Fruit fly (Drosophila melanogaster) whole organism, embryonic: Measurements from ENCODE around the gene Cog2.

ENCODE experiments used
- Adf1 ChIP-seq: fragments of 200-800 bp; sonication (Bioruptor generic); IDR thresholded peaks from 2 replicates; pipeline ENCODE4 v1.3.6; 2022; ENCODE audit warnings: missing biosample characterization, missing genetic modification characterization
- Atf6 ChIP-seq: fragments of 200-800 bp; sonication (Bioruptor generic); IDR thresholded peaks from 2 replicates; pipeline ENCODE4 v1.3.6; 2022; ENCODE audit warnings: missing biosample characterization, missing genetic modification characterization
- CG11085 ChIP-seq: fragments of 200-800 bp; sonication (Bioruptor generic); IDR thresholded peaks from 2 replicates; pipeline ENCODE4 v1.3.6; 2022; ENCODE audit warnings: missing biosample characterization, missing genetic modification characterization
- CG11398 ChIP-seq: fragments of 200-800 bp; sonication (Bioruptor generic); optimal IDR thresholded peaks from 2 replicates; lab custom pipeline; 2016; ENCODE audit warnings: missing biosample characterization, missing genetic modification characterization
- CG12104 ChIP-seq: fragments of 200-800 bp; sonication (Bioruptor generic); optimal IDR thresholded peaks from 3 replicates; lab custom pipeline; 2016; ENCODE audit warnings: missing biosample characterization, missing genetic modification characterization
- CG12299 ChIP-seq: fragments of 200-800 bp; sonication (Bioruptor generic); optimal IDR thresholded peaks from 2 replicates; lab custom pipeline; 2018; ENCODE audit warnings: missing biosample characterization, mild to moderate bottlenecking, missing genetic modification characterization
- CG13287 ChIP-seq: fragments of 200-800 bp; sonication (Bioruptor generic); IDR thresholded peaks from 2 replicates; pipeline ENCODE4 v1.3.6; 2022; ENCODE audit warnings: missing biosample characterization, missing genetic modification characterization; ENCODE audit not compliant: partially characterized antibody
- CG14014 ChIP-seq: fragments of 200-800 bp; sonication (Bioruptor generic); IDR thresholded peaks from 2 replicates; pipeline ENCODE4 v1.3.6; 2022; ENCODE audit warnings: missing biosample characterization, missing genetic modification characterization
- CG14860 ChIP-seq: fragments of 200-800 bp; sonication (Bioruptor generic); IDR thresholded peaks from 3 replicates; pipeline ENCODE4 v1.3.6; 2022; ENCODE audit warnings: missing biosample characterization, missing genetic modification characterization; ENCODE audit not compliant: partially characterized antibody
- CG15011 ChIP-seq: fragments of 200-800 bp; sonication (Bioruptor generic); optimal IDR thresholded peaks from 3 replicates; lab custom pipeline; 2018; ENCODE audit warnings: missing biosample characterization, mild to moderate bottlenecking, missing genetic modification characterization
- CG15073 ChIP-seq: fragments of 200-800 bp; sonication (Bioruptor generic); optimal IDR thresholded peaks from 2 replicates; lab custom pipeline; 2016; ENCODE audit warnings: missing biosample characterization, missing genetic modification characterization
- CG15514 ChIP-seq: fragments of 200-800 bp; sonication (Bioruptor generic); optimal IDR thresholded peaks from 3 replicates; lab custom pipeline; 2017; ENCODE audit warnings: missing biosample characterization, missing genetic modification characterization, mild to moderate bottlenecking, moderate library complexity, missing genetic modification reagents
- CG1603 ChIP-seq: fragments of 200-800 bp; sonication (Bioruptor generic); optimal IDR thresholded peaks from 2 replicates; lab custom pipeline; 2019; ENCODE audit warnings: missing biosample characterization, mild to moderate bottlenecking, missing genetic modification characterization, moderate library complexity
- CG17359 ChIP-seq: fragments of 200-800 bp; sonication (Bioruptor generic); optimal IDR thresholded peaks from 3 replicates; lab custom pipeline; 2018; ENCODE audit warnings: missing biosample characterization, mild to moderate bottlenecking, missing genetic modification characterization, moderate library complexity
- CG30431 ChIP-seq: fragments of 200-800 bp; sonication (Bioruptor generic); optimal IDR thresholded peaks from 2 replicates; lab custom pipeline; 2017; ENCODE audit warnings: missing biosample characterization, missing genetic modification characterization
- CG31365 ChIP-seq: fragments of 200-800 bp; sonication (Bioruptor generic); optimal IDR thresholded peaks from 2 replicates; lab custom pipeline; 2018; ENCODE audit warnings: missing biosample characterization, mild to moderate bottlenecking, missing genetic modification characterization
- CG31388 ChIP-seq: fragments of 200-800 bp; sonication (Bioruptor generic); optimal IDR thresholded peaks from 2 replicates; lab custom pipeline; 2016; ENCODE audit warnings: missing biosample characterization, missing genetic modification characterization
- CG32532 ChIP-seq: fragments of 200-800 bp; sonication (Bioruptor generic); IDR thresholded peaks from 2 replicates; pipeline ENCODE4 v1.3.6; 2022; ENCODE audit warnings: missing biosample characterization, missing genetic modification characterization
- CG3847 ChIP-seq: fragments of 200-800 bp; sonication (Bioruptor generic); IDR thresholded peaks from 2 replicates; pipeline ENCODE4 v1.3.6; 2022; ENCODE audit warnings: missing biosample characterization, missing genetic modification characterization
- CG3995 ChIP-seq: fragments of 200-800 bp; sonication (Bioruptor generic); optimal IDR thresholded peaks from 3 replicates; lab custom pipeline; 2016; ENCODE audit warnings: missing biosample characterization, missing genetic modification characterization
- CG4424 ChIP-seq: fragments of 200-800 bp; sonication (Bioruptor generic); optimal IDR thresholded peaks from 3 replicates; lab custom pipeline; 2016; ENCODE audit warnings: missing biosample characterization, missing genetic modification characterization
- CG4707 ChIP-seq: fragments of 200-800 bp; sonication (Bioruptor generic); optimal IDR thresholded peaks from 2 replicates; lab custom pipeline; 2018; ENCODE audit warnings: missing biosample characterization, mild to moderate bottlenecking, missing genetic modification characterization, moderate library complexity
- CG6854 ChIP-seq: fragments of 200-800 bp; sonication (Bioruptor generic); optimal IDR thresholded peaks from 3 replicates; lab custom pipeline; 2017; ENCODE audit warnings: missing biosample characterization, mild to moderate bottlenecking, missing genetic modification characterization
- CG7987 ChIP-seq: fragments of 200-800 bp; sonication (Bioruptor generic); optimal IDR thresholded peaks from 2 replicates; lab custom pipeline; 2018; ENCODE audit warnings: missing biosample characterization, mild to moderate bottlenecking, missing genetic modification characterization, moderate library complexity
- Dek ChIP-seq: fragments of 200-800 bp; sonication (Bioruptor generic); optimal IDR thresholded peaks from 3 replicates; lab custom pipeline; 2019; ENCODE audit warnings: missing biosample characterization, mild to moderate bottlenecking, missing genetic modification characterization, moderate library complexity
- Dfd ChIP-seq, 2 experiments: fragments of >200 bp; optimal IDR thresholded peaks; 2 replicates each; lab custom pipeline; 2017; ENCODE audit warnings: missing biosample characterization in 2 of 2, missing genetic modification characterization in 2 of 2
- Doc2 ChIP-seq: fragments of 200-800 bp; sonication (Bioruptor generic); IDR thresholded peaks from 2 replicates; pipeline ENCODE4 v1.3.6; 2022; ENCODE audit warnings: missing biosample characterization, missing genetic modification characterization
- Doc3 ChIP-seq: fragments of 200-800 bp; sonication (Bioruptor generic); IDR thresholded peaks from 3 replicates; pipeline ENCODE4 v1.3.6; 2022; ENCODE audit warnings: missing biosample characterization, missing genetic modification characterization; ENCODE audit not compliant: partially characterized antibody
- HLH4C ChIP-seq: fragments of 200-800 bp; sonication (Bioruptor generic); IDR thresholded peaks from 3 replicates; pipeline ENCODE4 v1.3.6; 2022; ENCODE audit warnings: missing biosample characterization, missing genetic modification characterization; ENCODE audit not compliant: partially characterized antibody
- Lim3 ChIP-seq: fragments of 200-800 bp; sonication (Bioruptor generic); IDR thresholded peaks from 2 replicates; pipeline ENCODE4 v1.3.6; 2022; ENCODE audit warnings: missing biosample characterization, missing genetic modification characterization
- Lpt ChIP-seq: fragments of >200 bp; optimal IDR thresholded peaks from 2 replicates; lab custom pipeline; 2018; ENCODE audit warnings: missing biosample characterization, missing genetic modification characterization
- NFAT ChIP-seq: fragments of 200-800 bp; sonication (Bioruptor generic); IDR thresholded peaks from 2 replicates; pipeline ENCODE4 v1.3.6; 2022; ENCODE audit warnings: missing biosample characterization, missing genetic modification characterization
- Sin3A ChIP-seq: fragments of >200 bp; optimal IDR thresholded peaks from 2 replicates; lab custom pipeline; 2018
- Spps ChIP-seq: fragments of 200-800 bp; sonication (Bioruptor generic); optimal IDR thresholded peaks from 2 replicates; lab custom pipeline; 2018; ENCODE audit warnings: missing biosample characterization, mild to moderate bottlenecking, missing genetic modification characterization
- ara ChIP-seq: fragments of 200-800 bp; sonication (Bioruptor generic); IDR thresholded peaks from 2 replicates; pipeline ENCODE4 v1.3.6; 2022; ENCODE audit warnings: missing biosample characterization, missing genetic modification characterization
- chif ChIP-seq, 2 experiments: fragments of 200-800 bp; sonication (Bioruptor generic); optimal IDR thresholded peaks; 3 replicates each; lab custom pipeline; 2016; ENCODE audit warnings: missing biosample characterization in 2 of 2, missing genetic modification characterization in 2 of 2
- corto ChIP-seq: fragments of 200-800 bp; sonication (Bioruptor generic); optimal IDR thresholded peaks from 2 replicates; lab custom pipeline; 2016; ENCODE audit warnings: missing biosample characterization, mild to moderate bottlenecking, missing genetic modification characterization, moderate library complexity
- danr ChIP-seq: fragments of 200-800 bp; sonication (Bioruptor generic); IDR thresholded peaks from 2 replicates; pipeline ENCODE4 v1.3.6; 2022; ENCODE audit warnings: missing biosample characterization, missing genetic modification characterization
- disco-r ChIP-seq: fragments of 200-800 bp; sonication (Bioruptor generic); optimal IDR thresholded peaks from 2 replicates; lab custom pipeline; 2016; ENCODE audit warnings: missing biosample characterization, missing genetic modification characterization
- gfzf ChIP-seq: fragments of 200-800 bp; sonication (Bioruptor generic); optimal IDR thresholded peaks from 2 replicates; lab custom pipeline; 2016; ENCODE audit warnings: missing biosample characterization, mild to moderate bottlenecking, missing genetic modification characterization, moderate library complexity
- ham ChIP-seq: fragments of 200-800 bp; sonication (Bioruptor generic); IDR thresholded peaks from 2 replicates; pipeline ENCODE4 v1.3.6; 2022; ENCODE audit warnings: missing biosample characterization, missing genetic modification characterization
- hbn ChIP-seq: fragments of 200-800 bp; sonication (Bioruptor generic); IDR thresholded peaks from 2 replicates; pipeline ENCODE4 v1.3.6; 2022; ENCODE audit warnings: missing biosample characterization, missing genetic modification characterization; ENCODE audit not compliant: partially characterized antibody
- jigr1 ChIP-seq: fragments of 200-800 bp; sonication (Bioruptor generic); IDR thresholded peaks from 3 replicates; pipeline ENCODE4 v1.3.6; 2022; ENCODE audit warnings: missing biosample characterization, missing genetic modification characterization
- lbe ChIP-seq: fragments of 200-800 bp; sonication (Bioruptor generic); optimal IDR thresholded peaks from 2 replicates; lab custom pipeline; 2016; ENCODE audit warnings: missing biosample characterization, mild to moderate bottlenecking, missing genetic modification characterization
- rib ChIP-seq: fragments of 200-800 bp; sonication (Bioruptor generic); IDR thresholded peaks from 2 replicates; pipeline ENCODE4 v1.3.6; 2022; ENCODE audit warnings: missing biosample characterization, missing genetic modification characterization
- seq ChIP-seq: fragments of 200-800 bp; sonication (Bioruptor generic); IDR thresholded peaks from 2 replicates; pipeline ENCODE4 v1.3.6; 2022; ENCODE audit warnings: missing biosample characterization, missing genetic modification characterization
- sug ChIP-seq: fragments of 200-800 bp; optimal IDR thresholded peaks from 2 replicates; lab custom pipeline; 2019; ENCODE audit warnings: missing biosample characterization, mild to moderate bottlenecking, missing genetic modification characterization, moderate library complexity
- tap ChIP-seq: fragments of 200-800 bp; optimal IDR thresholded peaks from 3 replicates; lab custom pipeline; 2019; ENCODE audit warnings: missing biosample characterization, mild to moderate bottlenecking, missing genetic modification characterization, moderate library complexity
- z ChIP-seq: fragments of 200-800 bp; sonication (Bioruptor generic); IDR thresholded peaks from 3 replicates; pipeline ENCODE4 v1.3.6; 2022; ENCODE audit warnings: missing biosample characterization, missing genetic modification characterization
- zfh1 ChIP-seq: fragments of 200-800 bp; sonication (Bioruptor generic); IDR thresholded peaks from 3 replicates; pipeline ENCODE4 v1.3.6; 2022; ENCODE audit warnings: missing biosample characterization, missing genetic modification characterization

Cog2 gene

dm6 chr3R:15342926-15343685 is 18.4 kb downstream of the Cog2 start, which contains the start of gene Nagk:
Gene Nagk, minus strand, starts transcription at chr3R:15343256.
- TF ChIP-seq Lim3 (GFP tag; lab: Robert Waterston, UW), result no peak
- no peak for TF ChIP-seq Doc3 (GFP tag; lab: Robert Waterston, UW)
- TF ChIP-seq CG7987 (GFP tag; lab: Kevin White, UChicago), result no peak
- TF ChIP-seq corto, result no peak
- peak; percentile 54 for TF ChIP-seq CG32532 (GFP tag; lab: Robert Waterston, UW)
- peak; percentile 71 for TF ChIP-seq CG4424
- TF ChIP-seq CG11398 (GFP tag; lab: Kevin White, UChicago), result no peak
- no peak for TF ChIP-seq danr (GFP tag; lab: Robert Waterston, UW)
- TF ChIP-seq CG13287 (GFP tag; lab: Robert Waterston, UW), result peak; percentile 36; the same call in 1 of the 2 replicates
- peak; percentile 48 for TF ChIP-seq CG1603 (tag; lab: Kevin White, UChicago)
- no peak for TF ChIP-seq Dfd (GFP tag; optimal IDR thresholded peaks at IDR 0.05; lab: Kevin White, UChicago)
- peak; percentile 57 for TF ChIP-seq CG31388 (GFP tag; lab: Kevin White, UChicago)
- TF ChIP-seq hbn (GFP tag; lab: Robert Waterston, UW), result no peak
- no peak for TF ChIP-seq Doc2 (GFP tag; lab: Robert Waterston, UW)
- TF ChIP-seq ham (GFP tag; lab: Robert Waterston, UW), result no peak
- TF ChIP-seq chif (GFP tag; optimal IDR thresholded peaks at IDR 0.05; lab: Kevin White, UChicago), result peak; percentile 9 to 72
- peak; percentile 71 for TF ChIP-seq CG15011 (GFP tag; lab: Kevin White, UChicago)
- no peak for TF ChIP-seq seq (GFP tag; lab: Robert Waterston, UW)
- TF ChIP-seq CG3995 (GFP tag; lab: Kevin White, UChicago), result no peak
- TF ChIP-seq CG11085 (GFP tag; lab: Robert Waterston, UW), result no peak
- TF ChIP-seq CG17359 (tag; lab: Kevin White, UChicago), result peak; percentile 34
- TF ChIP-seq CG15073, result no peak
- peak; percentile 55 for TF ChIP-seq lbe (GFP tag; lab: Kevin White, UChicago)
- no peak for TF ChIP-seq z (GFP tag; lab: Robert Waterston, UW)
- TF ChIP-seq disco-r (GFP tag; lab: Kevin White, UChicago), result peak; percentile 11
- peak; percentile 39 for TF ChIP-seq CG14014 (GFP tag; lab: Robert Waterston, UW)
- no peak for TF ChIP-seq jigr1 (GFP tag; lab: Robert Waterston, UW)
- peak; percentile 31; the same call in 1 of the 2 replicates for TF ChIP-seq Adf1 (GFP tag; lab: Robert Waterston, UW)
- TF ChIP-seq CG4707 (GFP tag; lab: Kevin White, UChicago), result no peak
- TF ChIP-seq CG3847 (GFP tag; lab: Robert Waterston, UW), result peak; percentile 22
- peak; percentile 58 for TF ChIP-seq NFAT (GFP tag; lab: Robert Waterston, UW)
- peak; percentile 64 for TF ChIP-seq sug (tag; lab: Kevin White, UChicago)
- TF ChIP-seq Lpt (GFP tag; lab: Kevin White, UChicago), result no peak
- peak; percentile 45 for TF ChIP-seq CG6854 (GFP tag; lab: Kevin White, UChicago)
- TF ChIP-seq Sin3A, result no peak
- no peak for TF ChIP-seq gfzf (GFP tag; lab: Kevin White, UChicago)
- no peak for TF ChIP-seq ara (GFP tag; lab: Robert Waterston, UW)
- no peak for TF ChIP-seq CG14860 (GFP tag; lab: Robert Waterston, UW)
- peak; percentile 77 for TF ChIP-seq CG12104
- peak; percentile 1 for TF ChIP-seq CG30431 (GFP tag; lab: Kevin White, UChicago)
- no peak for TF ChIP-seq CG12299
- TF ChIP-seq CG15514 (GFP tag; lab: Kevin White, UChicago), result peak; percentile 27
- peak; percentile 13; the same call in 1 of the 2 replicates for TF ChIP-seq Atf6
- no peak for TF ChIP-seq tap (tag; lab: Kevin White, UChicago)
- TF ChIP-seq Spps (tag; lab: Kevin White, UChicago), result peak; percentile 26
- peak; percentile 35 for TF ChIP-seq Dek (tag; lab: Kevin White, UChicago)
- TF ChIP-seq rib (GFP tag; lab: Robert Waterston, UW), result 0 out of 2 replicates have a peak, but pooled peaks have one; percentile 22
- no peak for TF ChIP-seq HLH4C (GFP tag; lab: Robert Waterston, UW)
- TF ChIP-seq zfh1 (GFP tag; lab: Robert Waterston, UW), result peak; percentile 30; the same call in 2 of the 3 replicates
- no peak for TF ChIP-seq CG31365 (tag; lab: Kevin White, UChicago)
